Fruit fly (Drosophila melanogaster) whole organism, embryonic: ENCODE measurements around the gene Rpp20.

Experiments used
- Asciz ChIP-seq: fragments of 200-800 bp; sonication (Bioruptor generic); optimal IDR thresholded peaks from 2 replicates; lab custom pipeline; 2017; ENCODE audit warnings: missing biosample characterization, mild to moderate bottlenecking, missing genetic modification characterization, missing genetic modification reagents
- CG1024 ChIP-seq: fragments of 200-800 bp; sonication (Bioruptor generic); IDR thresholded peaks from 2 replicates; pipeline ENCODE4 v1.3.6; 2022; ENCODE audit warnings: missing biosample characterization, missing genetic modification characterization
- CG11085 ChIP-seq: fragments of 200-800 bp; sonication (Bioruptor generic); IDR thresholded peaks from 2 replicates; pipeline ENCODE4 v1.3.6; 2022; ENCODE audit warnings: missing biosample characterization, missing genetic modification characterization
- CG1233 ChIP-seq: fragments of 200-800 bp; sonication (Bioruptor generic); optimal IDR thresholded peaks from 4 replicates; lab custom pipeline; 2018; ENCODE audit warnings: missing biosample characterization, mild to moderate bottlenecking, missing genetic modification characterization
- CG14441 ChIP-seq: fragments of 200-800 bp; sonication (Bioruptor generic); IDR thresholded peaks from 2 replicates; pipeline ENCODE4 v1.3.6; 2022; ENCODE audit warnings: missing biosample characterization, missing genetic modification characterization
- CG17186 ChIP-seq: fragments of 200-800 bp; sonication (Bioruptor generic); optimal IDR thresholded peaks from 3 replicates; lab custom pipeline; 2017; ENCODE audit warnings: missing biosample characterization, missing genetic modification reagents, missing genetic modification characterization
- CG17568 ChIP-seq: fragments of 200-800 bp; sonication (Bioruptor generic); optimal IDR thresholded peaks from 2 replicates; lab custom pipeline; 2018; ENCODE audit warnings: missing biosample characterization, mild to moderate bottlenecking, missing genetic modification characterization, moderate library complexity
- CG17829 ChIP-seq: fragments of 200-800 bp; optimal IDR thresholded peaks from 2 replicates; lab custom pipeline; 2019; ENCODE audit warnings: missing biosample characterization, mild to moderate bottlenecking, missing genetic modification characterization, moderate library complexity
- CG1792 ChIP-seq: fragments of 200-800 bp; sonication (Bioruptor generic); optimal IDR thresholded peaks from 2 replicates; lab custom pipeline; 2016; ENCODE audit warnings: missing biosample characterization, missing genetic modification characterization
- CG18011 ChIP-seq: fragments of 200-800 bp; sonication (Bioruptor generic); optimal IDR thresholded peaks from 2 replicates; lab custom pipeline; 2017; ENCODE audit warnings: missing biosample characterization, missing genetic modification characterization, mild to moderate bottlenecking, moderate library complexity, missing genotype
- CG2116 ChIP-seq: fragments of 200-800 bp; sonication (Bioruptor generic); optimal IDR thresholded peaks from 3 replicates; lab custom pipeline; 2018; ENCODE audit warnings: missing biosample characterization, mild to moderate bottlenecking, missing genetic modification characterization
- CG2199 ChIP-seq: fragments of 200-800 bp; sonication (Bioruptor generic); IDR thresholded peaks from 3 replicates; pipeline ENCODE4 v1.3.6; 2022; ENCODE audit warnings: missing biosample characterization, missing genetic modification characterization
- CG2889 ChIP-seq: fragments of 200-800 bp; sonication (Bioruptor generic); IDR thresholded peaks from 3 replicates; pipeline ENCODE4 v1.3.6; 2022; ENCODE audit warnings: missing biosample characterization, missing genetic modification characterization
- CG31365 ChIP-seq: fragments of 200-800 bp; sonication (Bioruptor generic); optimal IDR thresholded peaks from 2 replicates; lab custom pipeline; 2018; ENCODE audit warnings: missing biosample characterization, mild to moderate bottlenecking, missing genetic modification characterization
- CG3995 ChIP-seq: fragments of 200-800 bp; sonication (Bioruptor generic); optimal IDR thresholded peaks from 3 replicates; lab custom pipeline; 2016; ENCODE audit warnings: missing biosample characterization, missing genetic modification characterization
- CG4282 ChIP-seq: fragments of 200-800 bp; sonication (Bioruptor generic); optimal IDR thresholded peaks from 2 replicates; lab custom pipeline; 2016; ENCODE audit warnings: missing biosample characterization, missing genetic modification characterization
- CG4424 ChIP-seq: fragments of 200-800 bp; sonication (Bioruptor generic); optimal IDR thresholded peaks from 3 replicates; lab custom pipeline; 2016; ENCODE audit warnings: missing biosample characterization, missing genetic modification characterization
- CG5180 ChIP-seq: fragments of 200-800 bp; sonication (Bioruptor generic); optimal IDR thresholded peaks from 3 replicates; lab custom pipeline; 2017; ENCODE audit warnings: missing biosample characterization, missing genetic modification characterization, mild to moderate bottlenecking, moderate library complexity, missing genetic modification reagents
- CG7987 ChIP-seq: fragments of 200-800 bp; sonication (Bioruptor generic); optimal IDR thresholded peaks from 2 replicates; lab custom pipeline; 2018; ENCODE audit warnings: missing biosample characterization, mild to moderate bottlenecking, missing genetic modification characterization, moderate library complexity
- CG8089 ChIP-seq: fragments of 200-800 bp; sonication (Bioruptor generic); optimal IDR thresholded peaks from 3 replicates; lab custom pipeline; 2016; ENCODE audit warnings: missing biosample characterization, missing genetic modification characterization
- CG8478 ChIP-seq: fragments of >200 bp; optimal IDR thresholded peaks from 2 replicates; lab custom pipeline; 2018
- CG9817 ChIP-seq: fragments of 200-800 bp; sonication (Bioruptor generic); optimal IDR thresholded peaks from 2 replicates; lab custom pipeline; 2018; ENCODE audit warnings: missing biosample characterization, mild to moderate bottlenecking, missing genetic modification characterization, moderate library complexity
- CG9876 ChIP-seq: fragments of 200-800 bp; sonication (Bioruptor generic); optimal IDR thresholded peaks from 2 replicates; lab custom pipeline; 2016; ENCODE audit warnings: missing biosample characterization, missing genetic modification characterization
- CkIIα-i1 ChIP-seq: fragments of 200-800 bp; sonication (Bioruptor generic); IDR thresholded peaks from 2 replicates; pipeline ENCODE4 v1.3.6; 2022; ENCODE audit warnings: missing biosample characterization, missing genetic modification characterization
- CrebB ChIP-seq: fragments of 200-800 bp; sonication (Bioruptor generic); optimal IDR thresholded peaks from 3 replicates; lab custom pipeline; 2018; ENCODE audit warnings: missing biosample characterization, mild to moderate bottlenecking, missing genetic modification characterization
- Dek ChIP-seq: fragments of 200-800 bp; sonication (Bioruptor generic); optimal IDR thresholded peaks from 3 replicates; lab custom pipeline; 2019; ENCODE audit warnings: missing biosample characterization, mild to moderate bottlenecking, missing genetic modification characterization, moderate library complexity
- Doc2 ChIP-seq: fragments of 200-800 bp; sonication (Bioruptor generic); IDR thresholded peaks from 2 replicates; pipeline ENCODE4 v1.3.6; 2022; ENCODE audit warnings: missing biosample characterization, missing genetic modification characterization
- Fer1 ChIP-seq: fragments of 200-800 bp; sonication (Bioruptor generic); optimal IDR thresholded peaks from 2 replicates; lab custom pipeline; 2017; ENCODE audit warnings: missing biosample characterization, mild to moderate bottlenecking, missing genetic modification characterization
- H2.0 ChIP-seq: fragments of 200-800 bp; sonication (Bioruptor generic); IDR thresholded peaks from 2 replicates; pipeline ENCODE4 v1.3.6; 2022; ENCODE audit warnings: missing biosample characterization, missing genetic modification characterization
- Hey ChIP-seq: fragments of 200-800 bp; sonication (Bioruptor generic); optimal IDR thresholded peaks from 3 replicates; lab custom pipeline; 2018; ENCODE audit warnings: missing biosample characterization, mild to moderate bottlenecking, missing genetic modification characterization
- MESR4 ChIP-seq: fragments of 200-800 bp; sonication (Bioruptor generic); optimal IDR thresholded peaks from 2 replicates; lab custom pipeline; 2018; ENCODE audit warnings: missing biosample characterization, mild to moderate bottlenecking, missing genetic modification characterization, moderate library complexity
- MTF-1 ChIP-seq: fragments of 200-800 bp; sonication (Bioruptor generic); optimal IDR thresholded peaks from 2 replicates; lab custom pipeline; 2018; ENCODE audit warnings: missing biosample characterization, mild to moderate bottlenecking, missing genetic modification characterization, borderline replicate concordance
- Meics ChIP-seq: fragments of 200-800 bp; sonication (Bioruptor generic); optimal IDR thresholded peaks from 2 replicates; lab custom pipeline; 2017; ENCODE audit warnings: missing biosample characterization, mild to moderate bottlenecking, missing genetic modification characterization
- Nf-YA ChIP-seq: fragments of 200-800 bp; sonication (Bioruptor generic); IDR thresholded peaks from 2 replicates; pipeline ENCODE4 v1.3.6; 2022; ENCODE audit warnings: missing biosample characterization, missing genetic modification characterization
- NfI ChIP-seq: fragments of 200-800 bp; sonication (Bioruptor generic); optimal IDR thresholded peaks from 3 replicates; lab custom pipeline; 2018; ENCODE audit warnings: missing biosample characterization, mild to moderate bottlenecking, missing genetic modification characterization, moderate library complexity
- Poxn ChIP-seq: fragments of 200-800 bp; sonication (Bioruptor generic); IDR thresholded peaks from 2 replicates; pipeline ENCODE4 v1.3.6; 2022; ENCODE audit warnings: missing biosample characterization, missing genetic modification characterization
- Sry-δ ChIP-seq: fragments of 200-800 bp; sonication (Bioruptor generic); optimal IDR thresholded peaks from 2 replicates; lab custom pipeline; 2016; ENCODE audit warnings: missing biosample characterization, missing genetic modification characterization
- Taf1 ChIP-seq: fragments of 200-800 bp; sonication (Bioruptor generic); IDR thresholded peaks from 2 replicates; pipeline ENCODE4 v1.3.6; 2022; ENCODE audit warnings: missing biosample characterization, missing genetic modification characterization
- dmrt11E ChIP-seq: fragments of 200-800 bp; sonication (Bioruptor generic); optimal IDR thresholded peaks from 3 replicates; lab custom pipeline; 2018; ENCODE audit warnings: missing biosample characterization, mild to moderate bottlenecking, missing genetic modification characterization, moderate library complexity
- dpn ChIP-seq, 2 experiments: fragments of 200-800 bp; sonication (Bioruptor generic); optimal IDR thresholded peaks; 3 replicates each; lab custom pipeline; 2016; ENCODE audit warnings: missing biosample characterization in 2 of 2, missing genetic modification characterization in 2 of 2
- fru ChIP-seq: fragments of >200 bp; optimal IDR thresholded peaks from 2 replicates; lab custom pipeline; 2017
- kah ChIP-seq: fragments of 200-800 bp; sonication (Bioruptor generic); optimal IDR thresholded peaks from 2 replicates; lab custom pipeline; 2018; ENCODE audit warnings: missing biosample characterization, mild to moderate bottlenecking, missing genetic modification characterization
- pfk ChIP-seq: fragments of 200-800 bp; sonication (Bioruptor generic); optimal IDR thresholded peaks from 2 replicates; lab custom pipeline; 2018; ENCODE audit warnings: missing biosample characterization, mild to moderate bottlenecking, missing genetic modification characterization, moderate library complexity
- psq ChIP-seq: fragments of 200-800 bp; sonication (Bioruptor generic); optimal IDR thresholded peaks from 2 replicates; lab custom pipeline; 2017; ENCODE audit warnings: missing biosample characterization, missing genetic modification characterization
- pum ChIP-seq: fragments of 200-800 bp; sonication (Bioruptor generic); optimal IDR thresholded peaks from 2 replicates; lab custom pipeline; 2016; ENCODE audit warnings: missing biosample characterization, missing genetic modification characterization
- sc ChIP-seq, 3 experiments: fragments of >200 bp in 2 of 3; fragments of 200-800 bp in 1 of 3; sonication (Bioruptor generic) in 1 of 3; optimal IDR thresholded peaks; 2 replicates in 2 of 3; 3 replicates in 1 of 3; lab custom pipeline; 2017; ENCODE audit warnings: mild to moderate bottlenecking in 1 of 3, missing biosample characterization in 1 of 3, missing genetic modification characterization in 1 of 3, missing genetic modification reagents in 1 of 3
- sd ChIP-seq: fragments of 200-800 bp; sonication (Bioruptor generic); optimal IDR thresholded peaks from 3 replicates; lab custom pipeline; 2018; ENCODE audit warnings: missing biosample characterization, mild to moderate bottlenecking, missing genetic modification characterization, moderate library complexity
- sim ChIP-seq: fragments of 200-800 bp; sonication (Bioruptor generic); IDR thresholded peaks from 2 replicates; pipeline ENCODE4 v1.3.6; 2022; ENCODE audit warnings: missing biosample characterization, missing genetic modification characterization
- tap ChIP-seq: fragments of 200-800 bp; optimal IDR thresholded peaks from 3 replicates; lab custom pipeline; 2019; ENCODE audit warnings: missing biosample characterization, mild to moderate bottlenecking, missing genetic modification characterization, moderate library complexity
- zen2 ChIP-seq: fragments of 200-800 bp; sonication (Bioruptor generic); IDR thresholded peaks from 3 replicates; pipeline ENCODE4 v1.3.6; 2022; ENCODE audit warnings: missing biosample characterization, missing genetic modification characterization; ENCODE audit not compliant: partially characterized antibody
- zfh2 ChIP-seq: fragments of 200-800 bp; sonication (Bioruptor generic); optimal IDR thresholded peaks from 2 replicates; lab custom pipeline; 2016; ENCODE audit warnings: missing biosample characterization, missing genetic modification characterization

Rpp20 gene

dm6 chrX:19750626-19751149, 6.5 kb downstream of the Rpp20 start, which contains the start of gene Abcd3 (continued):
- TF ChIP-seq CG5180 (GFP tag; lab: Kevin White, UChicago), result peak; percentile 44
- peak; percentile 53 for TF ChIP-seq CrebB (tag; lab: Kevin White, UChicago)
- TF ChIP-seq psq, result no peak
- TF ChIP-seq zen2 (GFP tag; lab: Robert Waterston, UW), result peak; percentile 62
- TF ChIP-seq CG2199 (GFP tag; lab: Robert Waterston, UW), result no peak
- TF ChIP-seq tap (tag; lab: Kevin White, UChicago), result no peak
- TF ChIP-seq CG17568 (GFP tag; lab: Kevin White, UChicago), result no peak
- peak; percentile 23 for TF ChIP-seq CG31365 (tag; lab: Kevin White, UChicago)
- TF ChIP-seq Poxn (GFP tag; lab: Robert Waterston, UW), result no peak
- TF ChIP-seq CG11085 (GFP tag; lab: Robert Waterston, UW), result no peak
- TF ChIP-seq Sry-δ (GFP tag; lab: Kevin White, UChicago), result peak; percentile 70
- TF ChIP-seq sc (optimal IDR thresholded peaks at IDR 0.05; lab: Kevin White, UChicago), result no peak
- no peak for TF ChIP-seq sc (GFP tag; optimal IDR thresholded peaks at IDR 0.05; lab: Kevin White, UChicago)
- peak; percentile 71 for TF ChIP-seq Fer1
- TF ChIP-seq sim (GFP tag; lab: Robert Waterston, UW), result no peak
- no peak for TF ChIP-seq dmrt11E (tag; lab: Kevin White, UChicago)
- no peak for TF ChIP-seq CG8478
- no peak for TF ChIP-seq CG3995 (GFP tag; lab: Kevin White, UChicago)
- peak; percentile 37 for TF ChIP-seq MTF-1 (GFP tag; lab: Kevin White, UChicago)
- peak; percentile 40 for TF ChIP-seq CG1792
- no peak for TF ChIP-seq H2.0 (GFP tag; lab: Robert Waterston, UW)
- TF ChIP-seq CkIIα-i1 (GFP tag; lab: Robert Waterston, UW), result no peak
- no peak for TF ChIP-seq CG4282 (GFP tag; lab: Kevin White, UChicago)
- TF ChIP-seq Doc2 (GFP tag; lab: Robert Waterston, UW), result no peak
- TF ChIP-seq pum (GFP tag; lab: Kevin White, UChicago), result no peak
- TF ChIP-seq CG7987 (GFP tag; lab: Kevin White, UChicago), result peak; percentile 56
- no peak for TF ChIP-seq CG14441 (GFP tag; lab: Robert Waterston, UW)
- no peak for TF ChIP-seq zfh2 (GFP tag; lab: Kevin White, UChicago)
- peak; percentile 49 for TF ChIP-seq CG17829 (tag; lab: Kevin White, UChicago)
- TF ChIP-seq CG4424, result no peak
- peak; percentile 75 for TF ChIP-seq kah (GFP tag; lab: Kevin White, UChicago)
- TF ChIP-seq CG9817, result peak; percentile 5
- TF ChIP-seq Asciz, result no peak
- TF ChIP-seq CG8089 (GFP tag; lab: Kevin White, UChicago), result peak; percentile 31
- TF ChIP-seq NfI (GFP tag; lab: Kevin White, UChicago), result peak; percentile 19
- peak; percentile 56 for TF ChIP-seq CG2116 (GFP tag; lab: Kevin White, UChicago)
- TF ChIP-seq pfk, result no peak
- TF ChIP-seq sd (tag; lab: Kevin White, UChicago), result peak; percentile 53
- 0 out of 2 replicates have a peak, but pooled peaks have one; percentile 28 for TF ChIP-seq CG1024
- TF ChIP-seq dpn (GFP tag; optimal IDR thresholded peaks at IDR 0.05; lab: Kevin White, UChicago), result peak in 1 of 2 experiments; percentile 44
- peak; percentile 26 for TF ChIP-seq Hey (tag; lab: Kevin White, UChicago)
- TF ChIP-seq fru (lab: Kevin White, UChicago), result no peak
- no peak for TF ChIP-seq CG18011 (GFP tag; lab: Kevin White, UChicago)
- peak; percentile 29 for TF ChIP-seq Meics (GFP tag; lab: Kevin White, UChicago)
- no peak for TF ChIP-seq CG2889 (GFP tag; lab: Robert Waterston, UW)
- TF ChIP-seq Dek, result peak; percentile 17
- no peak for TF ChIP-seq Nf-YA
- no peak for TF ChIP-seq CG9876 (GFP tag; lab: Kevin White, UChicago)
- no peak for TF ChIP-seq Taf1
- TF ChIP-seq CG17186 (GFP tag; lab: Kevin White, UChicago), result peak; percentile 40
- no peak for TF ChIP-seq CG1233 (GFP tag; lab: Kevin White, UChicago)
- peak; percentile 94 for TF ChIP-seq MESR4 (GFP tag; lab: Kevin White, UChicago)
